Worm (Caenorhabditis elegans): ENCODE measurements around the gene hsp-12.6.
A peak's percentile ranks its signal among the peaks of the same experiment; 100 is the strongest.

hsp-12.6 gene

ce11 chrIV:9410766-9411165 is 36.3 kb downstream of the hsp-12.6 start:
- peak; percentile 58; the same call in 1 of the 2 replicates for TF ChIP-seq egrh-3 (GFP tag; IDR thresholded peaks at IDR 0.05)
- TF ChIP-seq F33H1.4 (GFP tag; IDR thresholded peaks at IDR 0.05) = peak; percentile 64

ce11 chrIV:9408004-9408403 is 39.0 kb downstream of the hsp-12.6 start, which contains the start of gene F56D5.5:
TSS of gene F56D5.5 (minus strand) at chrIV:9408104.
- TF ChIP-seq ets-4 (GFP tag; optimal IDR thresholded peaks at IDR 0.05) (no peak), F37B4.10 (GFP tag; IDR thresholded peaks at IDR 0.05) (no peak), nfya-2 (GFP tag; IDR thresholded peaks at IDR 0.05) (no peak), Y53F4B.3 (GFP tag; IDR thresholded peaks at IDR 0.05) (no peak), F57A8.1 (GFP tag; optimal IDR thresholded peaks at IDR 0.05) (no peak)

ce11 chrIV:9403761-9404420 is 43.1 kb downstream of the hsp-12.6 start:
- TF ChIP-seq tbp1 (GFP tag; optimal IDR thresholded peaks at IDR 0.05) = no peak
- TF ChIP-seq rec-8 (tag; optimal IDR thresholded peaks at IDR 0.05) = no peak
- peak; percentile 58; the same call in 1 of the 2 replicates for TF ChIP-seq zfh-2 (GFP tag; conservative IDR thresholded peaks at IDR 0.05)
- no peak for TF ChIP-seq B0261.1 (tag; optimal IDR thresholded peaks at IDR 0.05)
- TF ChIP-seq egl-18 (GFP tag; IDR thresholded peaks at IDR 0.05) = no peak
- TF ChIP-seq dpl-1 (GFP tag; optimal IDR thresholded peaks at IDR 0.05) = peak; percentile 29
- no peak for TF ChIP-seq ccch-3 (GFP tag; optimal IDR thresholded peaks at IDR 0.05)
- TF ChIP-seq cebp-2 (GFP tag; IDR thresholded peaks at IDR 0.05) = no peak
- TF ChIP-seq Y56A3A.18 (GFP tag; IDR thresholded peaks at IDR 0.05) = 0 out of 2 replicates have a peak, but pooled peaks have one; percentile 19
- TF ChIP-seq K11D2.4 (GFP tag; IDR thresholded peaks at IDR 0.05) = 0 out of 2 replicates have a peak, but pooled peaks have one; percentile 10
- TF ChIP-seq ekl-4 (GFP tag; IDR thresholded peaks at IDR 0.05) = no peak
- TF ChIP-seq ztf-18 (tag; optimal IDR thresholded peaks at IDR 0.05) = no peak
- TF ChIP-seq C06A6.2 (GFP tag; conservative IDR thresholded peaks at IDR 0.05) = no peak
- TF ChIP-seq rpc-1 (optimal IDR thresholded peaks at IDR 0.05) = no peak
- no peak for TF ChIP-seq rpc-1 (tag; optimal IDR thresholded peaks at IDR 0.05)
- no peak for TF ChIP-seq F49E8.2 (tag; optimal IDR thresholded peaks at IDR 0.05; ENCODE audit: insufficient read depth)
- no peak for TF ChIP-seq F52B5.7 (tag; optimal IDR thresholded peaks at IDR 0.05)
- no peak for TF ChIP-seq snpc-1.3 (tag; optimal IDR thresholded peaks at IDR 0.05; ENCODE audit: insufficient read depth)
- no peak for TF ChIP-seq B0336.3 (GFP tag; IDR thresholded peaks at IDR 0.05)
- TF ChIP-seq efl-1 (GFP tag; optimal IDR thresholded peaks at IDR 0.05) = peak; percentile 60
- TF ChIP-seq hsf-1 (GFP tag; IDR thresholded peaks at IDR 0.05) = no peak
- TF ChIP-seq lsy-27 (tag; optimal IDR thresholded peaks at IDR 0.05; ENCODE audit: borderline replicate concordance, insufficient read depth) = no peak
- no peak for TF ChIP-seq nfyb-1 (GFP tag; IDR thresholded peaks at IDR 0.05)
- no peak for TF ChIP-seq bed-1 (GFP tag; IDR thresholded peaks at IDR 0.05)
- TF ChIP-seq mcd-1 (GFP tag; IDR thresholded peaks at IDR 0.05) = peak; percentile 96
- peak; percentile 84 for TF ChIP-seq lin-54 (GFP tag; optimal IDR thresholded peaks at IDR 0.05)
- TF ChIP-seq akir-1 (GFP tag; optimal IDR thresholded peaks at IDR 0.05) = no peak
- no peak for TF ChIP-seq C17E4.6 (GFP tag; IDR thresholded peaks at IDR 0.05)
- peak in 1 of 3 experiments; percentile 64 for TF ChIP-seq lin-35 (GFP tag; optimal IDR thresholded peaks at IDR 0.05)

All from whole organism, young adult.